Worm (Caenorhabditis elegans) whole organism, L2 larva: ENCODE results near the gene srx-9.

Experiments used
- C34F6.9 ChIP-seq: fragments of 150-350 bp; optimal IDR thresholded peaks from 2 replicates; lab custom pipeline; 2014; ENCODE audit warnings: missing biosample characterization, missing genetic modification characterization
- F13H6.1 ChIP-seq: sonication (generic microtip); optimal IDR thresholded peaks from 2 replicates; lab custom pipeline; 2016; ENCODE audit warnings: missing genetic modification characterization, missing compliant biosample characterization
- R02D3.7 ChIP-seq: fragments of 150-350 bp; optimal IDR thresholded peaks from 2 replicates; lab custom pipeline; 2014; ENCODE audit warnings: missing biosample characterization, missing genetic modification characterization
- ZK546.5 ChIP-seq: sonication (generic microtip); optimal IDR thresholded peaks from 2 replicates; lab custom pipeline; 2017; ENCODE audit warnings: missing biosample characterization, missing genetic modification characterization
- alr-1 ChIP-seq: fragments of 150-350 bp; optimal IDR thresholded peaks from 2 replicates; lab custom pipeline; 2014; ENCODE audit warnings: missing biosample characterization, missing genetic modification characterization
- aly-2 ChIP-seq: fragments of 150-350 bp; optimal IDR thresholded peaks from 2 replicates; lab custom pipeline; 2014; ENCODE audit warnings: missing biosample characterization, missing genetic modification characterization
- ama-1 ChIP-seq: fragments of 150-350 bp; optimal IDR thresholded peaks from 2 replicates; lab custom pipeline; 2018; ENCODE audit warnings: inconsistent platforms
- ceh-82 ChIP-seq: fragments of 150-350 bp; optimal IDR thresholded peaks from 2 replicates; lab custom pipeline; 2014; ENCODE audit warnings: missing biosample characterization, missing genetic modification characterization
- crh-2 ChIP-seq: sonication (generic microtip); optimal IDR thresholded peaks from 2 replicates; lab custom pipeline; 2017; ENCODE audit warnings: missing biosample characterization, missing genetic modification characterization
- dmd-4 ChIP-seq: sonication (generic microtip); optimal IDR thresholded peaks from 2 replicates; lab custom pipeline; 2017; ENCODE audit warnings: missing biosample characterization, missing genetic modification characterization
- egl-27 ChIP-seq: sonication (generic microtip); optimal IDR thresholded peaks from 3 replicates; lab custom pipeline; 2017; ENCODE audit warnings: missing biosample characterization, missing genetic modification reagents, missing genetic modification characterization
- fos-1 ChIP-seq: fragments of 150-350 bp; optimal IDR thresholded peaks from 2 replicates; lab custom pipeline; 2014; ENCODE audit warnings: missing biosample characterization, missing genetic modification characterization
- gmeb-1 ChIP-seq: fragments of 150-350 bp; optimal IDR thresholded peaks from 2 replicates; lab custom pipeline; 2014; ENCODE audit warnings: missing biosample characterization, missing genetic modification characterization
- lin-11 ChIP-seq: fragments of 150-350 bp; sonication (generic microtip); optimal IDR thresholded peaks from 2 replicates; lab custom pipeline; 2014; ENCODE audit warnings: missing biosample characterization, missing genetic modification characterization, inconsistent platforms, mixed read lengths
- lin-13 ChIP-seq: fragments of 150-350 bp; optimal IDR thresholded peaks from 2 replicates; lab custom pipeline; 2014; ENCODE audit warnings: missing biosample characterization, missing genetic modification reagents, missing genetic modification characterization
- lin-39 ChIP-seq: fragments of 150-350 bp; optimal IDR thresholded peaks from 2 replicates; lab custom pipeline; 2014; ENCODE audit warnings: missing biosample characterization, missing genetic modification reagents, missing genetic modification characterization
- lsy-2 ChIP-seq, 2 experiments: fragments of 150-350 bp in 1 of 2; sonication (generic microtip) in 1 of 2; optimal IDR thresholded peaks; 2 replicates each; lab custom pipeline; 2014 to 2017; ENCODE audit warnings: missing biosample characterization in 2 of 2, missing genetic modification characterization in 2 of 2
- mab-5 ChIP-seq: fragments of 150-350 bp; optimal IDR thresholded peaks from 2 replicates; lab custom pipeline; 2014; ENCODE audit warnings: missing biosample characterization, missing genetic modification characterization
- mbf-1 ChIP-seq: sonication (generic microtip); optimal IDR thresholded peaks from 2 replicates; lab custom pipeline; 2017; ENCODE audit warnings: missing biosample characterization, missing genetic modification characterization
- mdl-1 ChIP-seq, 2 experiments: fragments of 150-350 bp in 1 of 2; sonication (generic microtip) in 1 of 2; optimal IDR thresholded peaks; 2 replicates each; lab custom pipeline; 2017; ENCODE audit warnings: missing biosample characterization in 2 of 2, missing genetic modification characterization in 2 of 2
- nhr-10 ChIP-seq: sonication (generic microtip); optimal IDR thresholded peaks from 2 replicates; lab custom pipeline; 2017; ENCODE audit warnings: missing biosample characterization, missing genetic modification characterization
- nhr-11 ChIP-seq: fragments of 150-350 bp; optimal IDR thresholded peaks from 2 replicates; lab custom pipeline; 2014; ENCODE audit warnings: missing biosample characterization, missing genetic modification characterization
- nhr-129 ChIP-seq: fragments of 150-350 bp; optimal IDR thresholded peaks from 2 replicates; lab custom pipeline; 2014; ENCODE audit warnings: missing biosample characterization, missing genetic modification characterization
- nhr-21 ChIP-seq: fragments of 150-350 bp; optimal IDR thresholded peaks from 2 replicates; lab custom pipeline; 2014; ENCODE audit warnings: missing biosample characterization, missing genetic modification characterization
- nhr-23 ChIP-seq: fragments of 150-350 bp; optimal IDR thresholded peaks from 2 replicates; lab custom pipeline; 2014; ENCODE audit warnings: missing biosample characterization, missing genetic modification reagents, missing genetic modification characterization
- nhr-6 ChIP-seq: fragments of 150-350 bp; optimal IDR thresholded peaks from 2 replicates; lab custom pipeline; 2014; ENCODE audit warnings: missing biosample characterization, missing genetic modification characterization
- nhr-77 ChIP-seq: fragments of 150-350 bp; optimal IDR thresholded peaks from 2 replicates; lab custom pipeline; 2014; ENCODE audit warnings: missing biosample characterization, missing genetic modification characterization
- peb-1 ChIP-seq: fragments of 150-350 bp; optimal IDR thresholded peaks from 2 replicates; lab custom pipeline; 2014; ENCODE audit warnings: missing biosample characterization, missing genetic modification characterization
- sem-4 ChIP-seq: fragments of 150-350 bp; optimal IDR thresholded peaks from 2 replicates; lab custom pipeline; 2014; ENCODE audit warnings: missing biosample characterization, missing genetic modification reagents, missing genetic modification characterization
- sma-3 ChIP-seq: sonication (generic microtip); optimal IDR thresholded peaks from 2 replicates; lab custom pipeline; 2016; ENCODE audit warnings: missing genetic modification reagents, missing genetic modification characterization, missing compliant biosample characterization
- sma-9 ChIP-seq, 2 experiments: fragments of 150-350 bp in 1 of 2; sonication (generic microtip) in 1 of 2; optimal IDR thresholded peaks; 2 replicates each; lab custom pipeline; 2014 to 2016; ENCODE audit warnings: missing genetic modification characterization in 2 of 2, mild to moderate bottlenecking in 1 of 2, missing biosample characterization in 1 of 2, missing compliant biosample characterization in 1 of 2, missing genetic modification reagents in 1 of 2, moderate library complexity in 1 of 2
- snpc-4 ChIP-seq: fragments of 150-350 bp; optimal IDR thresholded peaks from 2 replicates; lab custom pipeline; 2014; ENCODE audit warnings: missing biosample characterization, missing genetic modification characterization
- unc-55 ChIP-seq: fragments of 150-350 bp; sonication (generic microtip); optimal IDR thresholded peaks from 3 replicates; lab custom pipeline; 2014; ENCODE audit warnings: missing biosample characterization, missing genetic modification reagents, missing genetic modification characterization
- unc-62 ChIP-seq: fragments of 150-350 bp; optimal IDR thresholded peaks from 2 replicates; lab custom pipeline; 2014; ENCODE audit warnings: missing biosample characterization, missing genetic modification reagents, missing genetic modification characterization
- ztf-1 ChIP-seq: fragments of 200-800 bp; sonication (Bioruptor generic); conservative IDR thresholded peaks from 2 replicates; pipeline ENCODE4 v1.3.6; 2022; ENCODE audit warnings: missing genetic modification characterization, missing compliant biosample characterization
- ztf-4 ChIP-seq: fragments of 150-350 bp; optimal IDR thresholded peaks from 2 replicates; lab custom pipeline; 2014; ENCODE audit warnings: missing biosample characterization, missing genetic modification characterization

The srx-9 gene

DNA sequence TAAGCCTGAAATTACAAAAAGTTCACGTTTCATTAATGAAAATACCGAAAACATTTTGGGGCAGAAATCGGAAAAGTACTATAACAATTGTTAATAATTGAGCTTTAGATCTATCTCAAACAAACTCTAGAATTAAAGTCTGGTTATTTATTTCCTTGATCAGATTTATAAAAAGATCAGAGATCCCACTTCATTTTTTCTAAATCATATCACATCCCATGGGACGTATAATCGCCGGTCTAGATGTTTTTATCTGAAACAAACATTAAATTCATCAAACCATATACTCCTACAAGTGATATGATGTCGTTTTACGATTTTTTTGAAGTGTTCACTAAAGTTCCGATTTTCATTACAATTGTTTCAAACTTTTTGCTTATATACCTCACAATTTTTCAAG, 16.4 kb upstream of the srx-9 start, which contains the start of gene str-41:
str-41 (plus strand) TSS at position 301 of the 400 bp plus-strand sequence.
- TF ChIP-seq lin-39 (tag; lab: Kevin White, UChicago) (no peak), nhr-21 (tag; lab: Kevin White, UChicago) (no peak), nhr-6 (no peak), mab-5 (tag; lab: Kevin White, UChicago) (no peak), dmd-4 (tag; lab: Kevin White, UChicago) (no peak), nhr-11 (tag; lab: Kevin White, UChicago) (no peak), R02D3.7 (tag; lab: Kevin White, UChicago) (no peak), sma-3 (GFP tag; lab: Kevin White, UChicago) (no peak), nhr-23 (no peak), C34F6.9 (tag; lab: Kevin White, UChicago) (no peak), ceh-82 (tag; lab: Kevin White, UChicago) (no peak), lsy-2 (tag; optimal IDR thresholded peaks at IDR 0.05; lab: Kevin White, UChicago) (no peak), unc-55 (GFP tag; lab: Kevin White, UChicago) (no peak)

DNA sequence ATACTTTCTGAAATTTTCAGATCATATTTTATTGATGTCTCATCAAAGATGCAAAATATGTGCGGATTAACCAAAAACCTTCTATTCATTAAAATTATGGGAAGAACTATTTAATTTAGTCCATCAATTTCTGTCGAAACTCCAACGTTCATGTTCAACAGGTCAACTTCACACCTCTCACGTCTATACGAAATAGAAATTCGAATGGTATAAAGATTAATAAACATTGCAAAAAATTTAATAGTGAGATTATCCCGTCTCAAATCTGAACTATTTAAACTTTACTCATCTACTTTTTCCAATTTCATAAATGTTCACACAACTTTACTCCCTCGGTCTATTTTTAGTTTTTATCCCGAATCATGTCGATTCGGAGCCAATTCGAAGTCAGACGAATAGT, 14.3 kb upstream of the srx-9 start, which contains the start of gene R13D7.2:
R13D7.2 (plus strand) TSS at position 301 of the 400 bp plus-strand sequence.
- TF ChIP-seq nhr-23 (no peak), gmeb-1 (tag; lab: Kevin White, UChicago) (no peak), snpc-4 (tag; lab: Kevin White, UChicago) (no peak), mbf-1 (no peak), egl-27 (no peak), crh-2 (tag; lab: Kevin White, UChicago) (no peak), lsy-2 (tag; optimal IDR thresholded peaks at IDR 0.05; lab: Kevin White, UChicago) (no peak), fos-1 (tag; lab: Kevin White, UChicago) (no peak), lin-13 (GFP tag; lab: Kevin White, UChicago) (no peak), peb-1 (tag; lab: Kevin White, UChicago) (no peak), unc-55 (GFP tag; lab: Kevin White, UChicago) (no peak)
- TF ChIP-seq, all 48 proteins: peak for 0

DNA sequence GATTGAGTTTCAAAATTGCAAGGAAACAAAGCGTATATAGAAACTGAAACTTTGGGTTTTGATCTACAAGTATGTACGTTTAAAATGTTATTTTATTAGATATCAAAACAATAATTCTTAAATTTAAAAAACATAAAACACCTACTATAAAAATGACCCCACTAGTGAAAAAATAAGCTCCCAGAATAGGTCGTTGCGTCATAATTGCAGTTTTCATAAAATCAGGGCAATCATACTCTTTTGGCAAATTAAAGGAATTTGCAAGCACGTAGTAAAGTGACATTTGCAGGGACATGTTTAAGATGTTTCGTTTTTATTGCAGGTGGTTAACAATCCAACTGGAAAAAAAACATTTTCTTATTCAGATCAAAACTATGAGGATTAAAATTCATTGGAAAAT, 13.3 kb upstream of the srx-9 start, which contains the start of gene srt-6:
srt-6 (minus strand) TSS at position 295 of the 400 bp plus-strand sequence.
- TF ChIP-seq sma-3 (GFP tag; lab: Kevin White, UChicago) (no peak), nhr-10 (tag; lab: Kevin White, UChicago) (no peak), crh-2 (tag; lab: Kevin White, UChicago) (no peak), sem-4 (no peak), aly-2 (tag; lab: Kevin White, UChicago) (no peak), nhr-129 (tag; lab: Kevin White, UChicago) (no peak), egl-27 (no peak), fos-1 (tag; lab: Kevin White, UChicago) (no peak), snpc-4 (tag; lab: Kevin White, UChicago) (no peak), mbf-1 (no peak), mab-5 (tag; lab: Kevin White, UChicago) (no peak), lin-11 (no peak), nhr-77 (tag; lab: Kevin White, UChicago) (no peak), nhr-6 (no peak), lin-13 (GFP tag; lab: Kevin White, UChicago) (no peak), mdl-1 (tag; optimal IDR thresholded peaks at IDR 0.05; lab: Kevin White, UChicago) (no peak), sma-9 (GFP tag; optimal IDR thresholded peaks at IDR 0.05; lab: Kevin White, UChicago) (no peak), sma-9 (tag; optimal IDR thresholded peaks at IDR 0.05; lab: Kevin White, UChicago) (no peak)

DNA sequence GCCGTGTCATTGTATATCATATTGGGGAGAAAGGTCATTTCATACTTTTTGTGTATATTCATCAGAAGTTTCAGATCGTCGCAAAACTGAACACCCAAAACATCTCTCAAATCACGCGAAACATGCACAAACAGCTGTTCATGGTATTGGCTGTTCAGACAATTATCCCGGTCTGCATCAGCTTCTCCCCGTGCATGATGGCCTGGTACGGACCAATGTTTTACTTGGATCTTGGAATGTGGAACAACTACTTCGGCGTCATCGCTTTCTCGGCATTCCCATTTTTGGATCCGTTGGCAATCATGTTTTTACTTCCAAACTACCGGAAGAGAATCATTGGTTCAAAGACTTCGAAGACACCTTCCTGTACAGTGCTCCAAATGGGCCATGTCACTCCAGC, 8.2 kb upstream of the srx-9 start:
- TF ChIP-seq snpc-4 (tag; lab: Kevin White, UChicago) = no peak
- TF ChIP-seq ZK546.5 = no peak
- TF ChIP-seq nhr-21 (tag; lab: Kevin White, UChicago) = no peak
- TF ChIP-seq F13H6.1 (tag; lab: Kevin White, UChicago) = no peak
- no peak for TF ChIP-seq alr-1 (tag; lab: Kevin White, UChicago)
- TF ChIP-seq ztf-4 (tag; lab: Kevin White, UChicago) = no peak

DNA sequence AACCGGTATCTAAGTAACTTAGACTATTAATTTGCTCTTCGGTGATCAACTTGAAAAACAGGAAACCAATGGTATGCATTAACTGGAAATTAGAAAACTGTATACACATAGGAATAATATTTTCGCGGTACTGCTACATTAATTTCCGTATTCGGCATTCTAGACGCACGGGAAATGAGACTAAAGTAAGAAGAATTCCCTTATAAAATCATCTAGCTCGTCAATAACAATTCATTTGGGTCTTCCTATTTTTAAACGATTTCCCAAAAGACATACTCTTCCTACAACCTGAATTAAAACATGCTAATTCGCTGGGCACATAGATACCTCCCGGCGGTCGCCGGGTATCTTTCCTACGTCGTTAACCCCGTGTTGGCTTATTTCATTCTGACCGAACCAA, 7.1 kb upstream of the srx-9 start, which contains the start of gene srj-13:
srj-13 (plus strand) TSS at position 301 of the 400 bp plus-strand sequence.
- TF ChIP-seq mdl-1 (tag; optimal IDR thresholded peaks at IDR 0.05; lab: Kevin White, UChicago) (no peak), ztf-1 (GFP tag; lab: Robert Waterston, UW) (no peak), mbf-1 (no peak), aly-2 (tag; lab: Kevin White, UChicago) (no peak), ama-1 (lab: Kevin White, UChicago) (no peak), nhr-21 (tag; lab: Kevin White, UChicago) (no peak), ceh-82 (tag; lab: Kevin White, UChicago) (no peak), lin-11 (no peak), lin-39 (tag; lab: Kevin White, UChicago) (no peak), nhr-23 (no peak), unc-62 (no peak)
